Fruit fly (Drosophila melanogaster) Kc167 (cell line): Measurements from ENCODE around the gene Sxl.

Experiments used
- h ChIP-seq: fragments of >200 bp; optimal IDR thresholded peaks from 3 replicates; lab custom pipeline; 2018; ENCODE audit warnings: missing external identifiers
- insv ChIP-seq: fragments of >200 bp; optimal IDR thresholded peaks from 3 replicates; lab custom pipeline; 2018; ENCODE audit warnings: missing external identifiers
- psq ChIP-seq: fragments of >200 bp; optimal IDR thresholded peaks from 2 replicates; lab custom pipeline; 2017; ENCODE audit warnings: missing external identifiers

DNA sequence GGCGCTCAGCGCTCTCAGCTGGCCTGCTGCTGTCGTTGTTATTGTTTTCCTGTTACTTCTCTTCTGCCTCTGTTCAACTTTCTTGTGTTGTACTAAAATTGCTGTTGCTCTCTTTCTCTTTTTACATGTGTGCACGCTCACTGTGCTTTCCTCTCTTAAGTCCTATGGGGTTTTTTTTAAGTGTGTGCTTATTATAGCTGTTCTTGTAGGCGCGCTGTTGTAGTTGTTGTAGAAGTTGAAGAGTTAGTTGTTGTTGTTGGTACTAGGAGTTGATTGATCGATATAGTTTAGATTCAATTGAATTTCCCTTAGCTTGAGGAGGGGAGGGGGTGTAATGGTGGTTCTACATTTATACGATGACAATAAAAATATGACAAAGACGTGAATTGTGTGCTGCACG lies 5.9 kb downstream of the Sxl start:
- TF ChIP-seq psq (lab: Kevin White, UChicago): no peak
- TF ChIP-seq h (lab: Kevin White, UChicago): no peak
- TF ChIP-seq insv: no peak
